Worm (Caenorhabditis elegans) whole organism, young adult: Measurements from ENCODE around the gene ech-8.
A peak's percentile ranks its signal among the peaks of the same experiment; 100 is the strongest.

Source experiments
- B0035.1 ChIP-seq: sonication (generic microtip); optimal IDR thresholded peaks from 2 replicates; lab custom pipeline; 2016; ENCODE audit warnings: missing genetic modification characterization, mild to moderate bottlenecking, missing compliant biosample characterization, missing genotype, missing genetic modification reagents
- B0261.1 ChIP-seq: sonication (generic microtip); optimal IDR thresholded peaks from 2 replicates; lab custom pipeline; 2016; ENCODE audit warnings: mild to moderate bottlenecking, missing genetic modification characterization, moderate library complexity, missing compliant biosample characterization
- B0336.3 ChIP-seq: fragments of 200-800 bp; sonication (Bioruptor generic); IDR thresholded peaks from 2 replicates; pipeline ENCODE4 v1.3.6; 2022; ENCODE audit warnings: missing genetic modification characterization, missing compliant biosample characterization
- D2030.7 ChIP-seq: fragments of 200-800 bp; sonication (Bioruptor generic); IDR thresholded peaks from 2 replicates; pipeline ENCODE4 v1.3.6; 2022; ENCODE audit warnings: missing genetic modification reagents, missing genetic modification characterization, missing compliant biosample characterization
- F23B12.7 ChIP-seq: sonication (generic microtip); optimal IDR thresholded peaks from 2 replicates; lab custom pipeline; 2017; ENCODE audit warnings: missing genetic modification characterization, mild to moderate bottlenecking, missing compliant biosample characterization, antibody characterized with exemption, moderate library complexity; ENCODE audit not compliant: insufficient read depth
- F33H1.4 ChIP-seq: fragments of 200-800 bp; sonication (Bioruptor generic); IDR thresholded peaks from 2 replicates; pipeline ENCODE4 v1.3.6; 2022; ENCODE audit warnings: missing genetic modification reagents, missing genetic modification characterization, missing compliant biosample characterization
- T07F8.4 ChIP-seq: sonication (generic microtip); optimal IDR thresholded peaks from 2 replicates; lab custom pipeline; 2016; ENCODE audit warnings: mild to moderate bottlenecking, missing genetic modification characterization, moderate library complexity, missing compliant biosample characterization
- Y53G8AR.9 ChIP-seq: fragments of 200-800 bp; sonication (Bioruptor generic); conservative IDR thresholded peaks from 2 replicates; pipeline ENCODE4 v1.3.6; 2022; ENCODE audit warnings: missing genetic modification reagents, missing genetic modification characterization, missing compliant biosample characterization
- ZK185.1 ChIP-seq: sonication (generic microtip); optimal IDR thresholded peaks from 2 replicates; lab custom pipeline; 2016; ENCODE audit warnings: mild to moderate bottlenecking, missing genetic modification characterization, missing compliant biosample characterization; ENCODE audit not compliant: poor library complexity, severe bottlenecking
- ama-1 ChIP-seq, 3 experiments: fragments of 150-350 bp in 1 of 3; sonication (generic microtip) in 2 of 3; optimal IDR thresholded peaks; 2 replicates each; lab custom pipeline; 2014 to 2018; ENCODE audit warnings: missing biosample characterization in 2 of 3, missing genetic modification characterization in 2 of 3, missing genetic modification reagents in 2 of 3
- atf-7 ChIP-seq: sonication (generic microtip); optimal IDR thresholded peaks from 2 replicates; lab custom pipeline; 2017; ENCODE audit warnings: mild to moderate bottlenecking, missing genetic modification characterization, missing compliant biosample characterization
- attf-3 ChIP-seq: fragments of 200-800 bp; sonication (Bioruptor generic); conservative IDR thresholded peaks from 2 replicates; pipeline ENCODE4 v1.3.6; 2022; ENCODE audit warnings: missing genetic modification reagents, missing genetic modification characterization, missing compliant biosample characterization
- attf-5 ChIP-seq: fragments of 200-800 bp; sonication (Bioruptor generic); optimal IDR thresholded peaks from 2 replicates; lab custom pipeline; 2018; ENCODE audit warnings: mild to moderate bottlenecking, missing genetic modification characterization, missing compliant biosample characterization
- bed-2 ChIP-seq: fragments of 200-800 bp; sonication (Bioruptor generic); IDR thresholded peaks from 2 replicates; pipeline ENCODE4 v1.3.6; 2022; ENCODE audit warnings: missing genetic modification reagents, missing genetic modification characterization, missing compliant biosample characterization
- cebp-1 ChIP-seq, 2 experiments: fragments of 200-800 bp in 1 of 2; sonication (Bioruptor generic) in 1 of 2; sonication (generic microtip) in 1 of 2; IDR thresholded peaks in 1 of 2; optimal IDR thresholded peaks in 1 of 2; 2 replicates each; pipeline versions ENCODE4 v1.3.6 to Lab custom; 2017 to 2022; ENCODE audit warnings: missing compliant biosample characterization in 2 of 2, missing genetic modification characterization in 2 of 2, mild to moderate bottlenecking in 1 of 2, missing genetic modification reagents in 1 of 2, moderate library complexity in 1 of 2
- chd-7 ChIP-seq: sonication (generic microtip); optimal IDR thresholded peaks from 2 replicates; lab custom pipeline; 2016; ENCODE audit warnings: mild to moderate bottlenecking, missing genetic modification characterization, moderate library complexity, missing compliant biosample characterization
- dox-1 ChIP-seq: fragments of 200-800 bp; sonication (Bioruptor generic); IDR thresholded peaks from 2 replicates; pipeline ENCODE4 v1.3.6; 2022; ENCODE audit warnings: missing genetic modification reagents, missing genetic modification characterization, missing compliant biosample characterization
- ekl-4 ChIP-seq: fragments of 200-800 bp; sonication (Bioruptor generic); IDR thresholded peaks from 2 replicates; pipeline ENCODE4 v1.3.6; 2022; ENCODE audit warnings: missing genetic modification reagents, missing genetic modification characterization, missing compliant biosample characterization
- gei-17 ChIP-seq: fragments of 200-800 bp; sonication (Bioruptor generic); optimal IDR thresholded peaks from 2 replicates; lab custom pipeline; 2018; ENCODE audit warnings: mild to moderate bottlenecking, missing genetic modification characterization, missing compliant biosample characterization
- hlh-12 ChIP-seq: sonication (generic microtip); optimal IDR thresholded peaks from 2 replicates; lab custom pipeline; 2016; ENCODE audit warnings: missing genetic modification characterization, missing compliant biosample characterization
- hmg-1.2 ChIP-seq: fragments of 200-800 bp; sonication (Bioruptor generic); IDR thresholded peaks from 2 replicates; pipeline ENCODE4 v1.3.6; 2022; ENCODE audit warnings: missing genetic modification reagents, missing genetic modification characterization, missing compliant biosample characterization
- let-526 ChIP-seq: fragments of 200-800 bp; sonication (Bioruptor generic); IDR thresholded peaks from 2 replicates; pipeline ENCODE4 v1.3.6; 2022; ENCODE audit warnings: missing genetic modification reagents, missing genetic modification characterization, missing compliant biosample characterization
- let-607 ChIP-seq, 2 experiments: fragments of 200-800 bp in 1 of 2; sonication (Bioruptor generic) in 1 of 2; sonication (generic microtip) in 1 of 2; optimal IDR thresholded peaks; 2 replicates each; lab custom pipeline; 2016 to 2018; ENCODE audit warnings: mild to moderate bottlenecking in 2 of 2, missing compliant biosample characterization in 2 of 2, missing genetic modification characterization in 2 of 2, moderate library complexity in 2 of 2, missing genotype in 1 of 2
- lir-1 ChIP-seq: fragments of 200-800 bp; sonication (Bioruptor generic); conservative IDR thresholded peaks from 2 replicates; pipeline ENCODE4 v1.3.6; 2022; ENCODE audit warnings: missing genetic modification reagents, missing genetic modification characterization, missing compliant biosample characterization
- madf-10 ChIP-seq: sonication (generic microtip); optimal IDR thresholded peaks from 2 replicates; lab custom pipeline; 2016; ENCODE audit warnings: mild to moderate bottlenecking, missing genetic modification characterization, missing compliant biosample characterization
- madf-6 ChIP-seq: fragments of 200-800 bp; sonication (Bioruptor generic); IDR thresholded peaks from 2 replicates; pipeline ENCODE4 v1.3.6; 2022; ENCODE audit warnings: missing genetic modification reagents, missing genetic modification characterization, missing compliant biosample characterization
- nfyb-1 ChIP-seq: fragments of 200-800 bp; sonication (Bioruptor generic); IDR thresholded peaks from 2 replicates; pipeline ENCODE4 v1.3.6; 2022; ENCODE audit warnings: missing genetic modification reagents, missing genetic modification characterization, missing compliant biosample characterization
- nhr-27 ChIP-seq: fragments of 200-800 bp; sonication (Bioruptor generic); optimal IDR thresholded peaks from 2 replicates; lab custom pipeline; 2018; ENCODE audit warnings: mild to moderate bottlenecking, missing genetic modification characterization, moderate library complexity, missing compliant biosample characterization
- nhr-90 ChIP-seq: sonication (generic microtip); optimal IDR thresholded peaks from 2 replicates; lab custom pipeline; 2016; ENCODE audit warnings: missing genotype, mild to moderate bottlenecking, missing genetic modification characterization, missing compliant biosample characterization
- pbrm-1 ChIP-seq: fragments of 200-800 bp; sonication (Bioruptor generic); IDR thresholded peaks from 2 replicates; pipeline ENCODE4 v1.3.6; 2022; ENCODE audit warnings: missing genetic modification reagents, missing genetic modification characterization, missing compliant biosample characterization
- pha-4 ChIP-seq: fragments of 150-350 bp; sonication (generic microtip); optimal IDR thresholded peaks from 2 replicates; lab custom pipeline; 2014; ENCODE audit warnings: missing biosample characterization, missing genetic modification reagents, missing genetic modification characterization
- rcor-1 ChIP-seq: fragments of 200-800 bp; sonication (Bioruptor generic); IDR thresholded peaks from 2 replicates; pipeline ENCODE4 v1.3.6; 2022; ENCODE audit warnings: missing genetic modification reagents, missing genetic modification characterization, missing compliant biosample characterization
- repo-1 ChIP-seq: sonication (generic microtip); optimal IDR thresholded peaks from 2 replicates; lab custom pipeline; 2017; ENCODE audit warnings: mild to moderate bottlenecking, missing genetic modification characterization, missing compliant biosample characterization
- snpc-1.1 ChIP-seq: sonication (generic microtip); optimal IDR thresholded peaks from 2 replicates; lab custom pipeline; 2017; ENCODE audit warnings: missing genetic modification characterization, mild to moderate bottlenecking, missing compliant biosample characterization, antibody characterized with exemption, moderate library complexity, missing genotype, missing genetic modification reagents; ENCODE audit not compliant: insufficient read depth
- snpc-3.4 ChIP-seq: sonication (generic microtip); optimal IDR thresholded peaks from 2 replicates; lab custom pipeline; 2017; ENCODE audit warnings: missing genetic modification characterization, mild to moderate bottlenecking, missing compliant biosample characterization, antibody characterized with exemption, moderate library complexity, missing genotype, missing genetic modification reagents
- sptf-2 ChIP-seq: fragments of 200-800 bp; sonication (Bioruptor generic); optimal IDR thresholded peaks from 2 replicates; lab custom pipeline; 2018; ENCODE audit warnings: mild to moderate bottlenecking, missing genetic modification characterization, missing compliant biosample characterization
- tlf-1 ChIP-seq: fragments of 200-800 bp; sonication (Bioruptor generic); optimal IDR thresholded peaks from 2 replicates; lab custom pipeline; 2018; ENCODE audit warnings: mild to moderate bottlenecking, missing genetic modification characterization, missing compliant biosample characterization
- unc-62 ChIP-seq: fragments of 150-350 bp; optimal IDR thresholded peaks from 2 replicates; lab custom pipeline; 2014; ENCODE audit warnings: missing biosample characterization, missing genetic modification reagents, missing genetic modification characterization
- xnd-1 ChIP-seq: sonication (generic microtip); optimal IDR thresholded peaks from 2 replicates; lab custom pipeline; 2016; ENCODE audit warnings: missing genotype, missing genetic modification reagents, missing genetic modification characterization, missing compliant biosample characterization
- ztf-18 ChIP-seq: sonication (generic microtip); optimal IDR thresholded peaks from 2 replicates; lab custom pipeline; 2016; ENCODE audit warnings: missing genotype, mild to moderate bottlenecking, missing genetic modification characterization, missing compliant biosample characterization
- ztf-22 ChIP-seq: fragments of 200-800 bp; sonication (Bioruptor generic); optimal IDR thresholded peaks from 2 replicates; lab custom pipeline; 2018; ENCODE audit warnings: mild to moderate bottlenecking, missing genetic modification characterization, moderate library complexity, missing compliant biosample characterization
- ztf-25 ChIP-seq: fragments of 200-800 bp; sonication (Bioruptor generic); IDR thresholded peaks from 2 replicates; pipeline ENCODE4 v1.3.6; 2022; ENCODE audit warnings: missing genetic modification reagents, missing genetic modification characterization, missing compliant biosample characterization

The ech-8 gene

ce11 chrIV:10252886-10253639, 14.1 kb upstream of the ech-8 start:
- TF ChIP-seq pbrm-1 (no peak), ekl-4 (GFP tag; lab: Robert Waterston, UW) (0 out of 2 replicates have a peak, but pooled peaks have one; percentile 5), cebp-1 (GFP tag; IDR thresholded peaks at IDR 0.05; lab: Robert Waterston, UW) (no peak), cebp-1 (tag; optimal IDR thresholded peaks at IDR 0.05; lab: Kevin White, UChicago) (peak; percentile 9), ztf-25 (no peak), ama-1 (optimal IDR thresholded peaks at IDR 0.05; lab: Kevin White, UChicago) (no peak), ama-1 (GFP tag; optimal IDR thresholded peaks at IDR 0.05; lab: Kevin White, UChicago) (no peak), xnd-1 (no peak), atf-7 (tag; lab: Kevin White, UChicago) (no peak)
- TF ChIP-seq, all 124 proteins: peak for 2

- TF ChIP-seq madf-6 (GFP tag; lab: Robert Waterston, UW) (peak; percentile 12; the same call in 1 of the 2 replicates), F23B12.7 (tag; lab: Kevin White, UChicago) (peak; percentile 40), rcor-1 (GFP tag; lab: Robert Waterston, UW) (0 out of 2 replicates have a peak, but pooled peaks have one; percentile 43), D2030.7 (GFP tag; lab: Robert Waterston, UW) (no peak), unc-62 (GFP tag; lab: Kevin White, UChicago) (peak; percentile 41), snpc-1.1 (tag; lab: Kevin White, UChicago) (no peak), B0261.1 (tag; lab: Kevin White, UChicago) (no peak), nhr-90 (peak; percentile 50), hlh-12 (no peak), attf-5 (GFP tag; lab: Kevin White, UChicago) (peak; percentile 93), attf-3 (GFP tag; lab: Robert Waterston, UW) (0 out of 2 replicates have a peak, but pooled peaks have one; percentile 33), hmg-1.2 (GFP tag; lab: Robert Waterston, UW) (peak; percentile 84), pha-4 (tag; lab: Kevin White, UChicago) (no peak), B0336.3 (GFP tag; lab: Robert Waterston, UW) (peak; percentile 75), ZK185.1 (peak; percentile 32), B0035.1 (tag; lab: Kevin White, UChicago) (peak; percentile 26), let-607 (tag; optimal IDR thresholded peaks at IDR 0.05; lab: Kevin White, UChicago) (peak; percentile 65 to 75), madf-10 (tag; lab: Kevin White, UChicago) (peak; percentile 60), F33H1.4 (GFP tag; lab: Robert Waterston, UW) (no peak), snpc-3.4 (no peak), chd-7 (tag; lab: Kevin White, UChicago) (peak; percentile 89), atf-7 (tag; lab: Kevin White, UChicago) (peak; percentile 93), let-526 (GFP tag; lab: Robert Waterston, UW) (peak; percentile 33; the same call in 1 of the 2 replicates), ztf-25 (no peak), sptf-2 (GFP tag; lab: Kevin White, UChicago) (no peak), ama-1 (optimal IDR thresholded peaks at IDR 0.05; lab: Kevin White, UChicago) (no peak), ama-1 (GFP tag; optimal IDR thresholded peaks at IDR 0.05; lab: Kevin White, UChicago) (no peak), nhr-27 (tag; lab: Kevin White, UChicago) (no peak), gei-17 (peak; percentile 49), repo-1 (tag; lab: Kevin White, UChicago) (no peak), lir-1 (GFP tag; lab: Robert Waterston, UW) (peak; percentile 59; the same call in 1 of the 2 replicates), tlf-1 (GFP tag; lab: Kevin White, UChicago) (peak; percentile 75), ztf-22 (GFP tag; lab: Kevin White, UChicago) (peak; percentile 61), Y53G8AR.9 (GFP tag; lab: Robert Waterston, UW) (peak; percentile 71), nfyb-1 (peak; percentile 79), bed-2 (no peak), ztf-18 (tag; lab: Kevin White, UChicago) (peak; percentile 21), ekl-4 (GFP tag; lab: Robert Waterston, UW) (0 out of 2 replicates have a peak, but pooled peaks have one; percentile 28), T07F8.4 (no peak), dox-1 (GFP tag; lab: Robert Waterston, UW) (peak; percentile 83)
Observed at ce11 chrIV:10252350-10252792, 13.4 kb upstream of the ech-8 start.
